Worm (Caenorhabditis elegans) whole organism, L4 larva: ENCODE results near the gene thn-2.

Experiments used
- fos-1 ChIP-seq: fragments of 150-350 bp; optimal IDR thresholded peaks from 2 replicates; lab custom pipeline; 2014; ENCODE audit warnings: missing biosample characterization, missing genetic modification characterization
- lin-13 ChIP-seq: fragments of 150-350 bp; optimal IDR thresholded peaks from 2 replicates; lab custom pipeline; 2014; ENCODE audit warnings: missing biosample characterization, missing genetic modification reagents, missing genetic modification characterization
- lin-15B ChIP-seq: fragments of 150-350 bp; sonication (generic microtip); optimal IDR thresholded peaks from 3 replicates; lab custom pipeline; 2014; ENCODE audit warnings: missing biosample characterization, missing genetic modification characterization
- nhr-6 ChIP-seq: fragments of 150-350 bp; optimal IDR thresholded peaks from 2 replicates; lab custom pipeline; 2014; ENCODE audit warnings: missing biosample characterization, missing genetic modification characterization

- TF ChIP-seq lin-15B, result peak; percentile 61
- TF ChIP-seq lin-13 (GFP tag; lab: Kevin White, UChicago), result peak; percentile 87
- TF ChIP-seq nhr-6 (tag; lab: Kevin White, UChicago), result peak; percentile 86
- no peak for TF ChIP-seq fos-1 (tag; lab: Kevin White, UChicago)
These were observed 21.2 kb downstream of the thn-2 start, which contains the start of gene gex-3 for ce11 chrIV:12404137-12404536.
